Worm (Caenorhabditis elegans) whole organism, L1 larva: ENCODE measurements around the gene E01G4.3.
A peak's percentile ranks its signal among the peaks of the same experiment; 100 is the strongest.

ENCODE experiments used
- C34B4.2 ChIP-seq: sonication (generic microtip); optimal IDR thresholded peaks from 2 replicates; lab custom pipeline; 2017; ENCODE audit warnings: mild to moderate bottlenecking, missing genetic modification characterization, missing compliant biosample characterization
- aha-1 ChIP-seq: fragments of 150-350 bp; optimal IDR thresholded peaks from 2 replicates; lab custom pipeline; 2014; ENCODE audit warnings: missing biosample characterization, missing genetic modification characterization
- alr-1 ChIP-seq: fragments of 200-800 bp; sonication (Bioruptor generic); optimal IDR thresholded peaks from 2 replicates; lab custom pipeline; 2018; ENCODE audit warnings: borderline replicate concordance, mild to moderate bottlenecking, missing genetic modification characterization, missing compliant biosample characterization
- blmp-1 ChIP-seq: fragments of 150-350 bp; optimal IDR thresholded peaks from 2 replicates; lab custom pipeline; 2014; ENCODE audit warnings: missing biosample characterization, missing genetic modification characterization
- ceh-63 ChIP-seq: fragments of 200-800 bp; sonication (Bioruptor generic); optimal IDR thresholded peaks from 2 replicates; lab custom pipeline; 2018; ENCODE audit warnings: mild to moderate bottlenecking, missing genetic modification characterization, missing compliant biosample characterization
- ceh-8 ChIP-seq: fragments of 200-800 bp; sonication (Bioruptor generic); optimal IDR thresholded peaks from 2 replicates; lab custom pipeline; 2018; ENCODE audit warnings: mild to moderate bottlenecking, missing genetic modification characterization, moderate library complexity, missing compliant biosample characterization
- ceh-82 ChIP-seq, 3 experiments: fragments of 150-350 bp in 1 of 3; sonication (generic microtip) in 2 of 3; optimal IDR thresholded peaks; 2 replicates each; lab custom pipeline; 2014 to 2017; ENCODE audit warnings: missing biosample characterization in 3 of 3, missing genetic modification characterization in 3 of 3
- egl-13 ChIP-seq: sonication (generic microtip); optimal IDR thresholded peaks from 2 replicates; lab custom pipeline; 2016; ENCODE audit warnings: missing genotype, missing genetic modification reagents, missing genetic modification characterization, missing compliant biosample characterization
- elt-2 ChIP-seq: sonication (generic microtip); optimal IDR thresholded peaks from 2 replicates; lab custom pipeline; 2016; ENCODE audit warnings: missing genetic modification characterization, mild to moderate bottlenecking, inconsistent platforms, missing compliant biosample characterization, missing genetic modification reagents
- elt-3 ChIP-seq, 6 experiments: fragments of 150-350 bp in 1 of 6; sonication (generic microtip); optimal IDR thresholded peaks; 2 replicates each; lab custom pipeline; 2017 to 2018; ENCODE audit warnings: missing biosample characterization in 6 of 6, missing genetic modification characterization in 6 of 6, inconsistent platforms in 1 of 6
- fkh-10 ChIP-seq: sonication (generic microtip); optimal IDR thresholded peaks from 2 replicates; lab custom pipeline; 2017; ENCODE audit warnings: missing biosample characterization, missing genetic modification reagents, missing genetic modification characterization
- fkh-4 ChIP-seq: sonication (generic microtip); optimal IDR thresholded peaks from 2 replicates; lab custom pipeline; 2016; ENCODE audit warnings: missing compliant biosample characterization, missing genetic modification characterization, borderline replicate concordance
- fos-1 ChIP-seq: fragments of 150-350 bp; optimal IDR thresholded peaks from 2 replicates; lab custom pipeline; 2014; ENCODE audit warnings: missing biosample characterization, missing genetic modification characterization
- grh-1 ChIP-seq: fragments of 200-800 bp; sonication (Bioruptor generic); IDR thresholded peaks from 2 replicates; pipeline ENCODE4 v1.3.6; 2022; ENCODE audit warnings: missing genetic modification reagents, missing genetic modification characterization, missing compliant biosample characterization
- hlh-17 ChIP-seq: fragments of 200-800 bp; sonication (Bioruptor generic); optimal IDR thresholded peaks from 2 replicates; lab custom pipeline; 2018; ENCODE audit warnings: missing genetic modification characterization, mild to moderate bottlenecking, missing compliant biosample characterization, moderate library complexity, borderline replicate concordance
- hpl-2 ChIP-seq: fragments of 150-350 bp; optimal IDR thresholded peaks from 2 replicates; lab custom pipeline; 2014; ENCODE audit warnings: missing biosample characterization, missing genetic modification reagents, missing genetic modification characterization
- isw-1 ChIP-seq: fragments of 200-800 bp; sonication (Bioruptor generic); IDR thresholded peaks from 2 replicates; pipeline ENCODE4 v1.3.6; 2022; ENCODE audit warnings: missing genetic modification characterization, missing compliant biosample characterization
- jun-1 ChIP-seq: fragments of 150-350 bp; optimal IDR thresholded peaks from 2 replicates; lab custom pipeline; 2014; ENCODE audit warnings: missing biosample characterization, missing genetic modification reagents, missing genetic modification characterization
- lin-13 ChIP-seq: fragments of 150-350 bp; optimal IDR thresholded peaks from 2 replicates; lab custom pipeline; 2014; ENCODE audit warnings: missing biosample characterization, missing genetic modification reagents, missing genetic modification characterization
- lin-15B ChIP-seq: fragments of 150-350 bp; sonication (generic microtip); optimal IDR thresholded peaks from 3 replicates; lab custom pipeline; 2014; ENCODE audit warnings: missing biosample characterization, missing genetic modification characterization
- lsy-2 ChIP-seq, 2 experiments: fragments of 150-350 bp; optimal IDR thresholded peaks; 2 replicates each; lab custom pipeline; 2014; ENCODE audit warnings: missing biosample characterization in 2 of 2, missing genetic modification characterization in 2 of 2
- mef-2 ChIP-seq: fragments of 150-350 bp; optimal IDR thresholded peaks from 2 replicates; lab custom pipeline; 2014; ENCODE audit warnings: missing biosample characterization, missing genetic modification characterization
- mep-1 ChIP-seq: fragments of 150-350 bp; optimal IDR thresholded peaks from 2 replicates; lab custom pipeline; 2014; ENCODE audit warnings: missing biosample characterization, missing genetic modification characterization
- nhr-19 ChIP-seq: fragments of 200-800 bp; sonication (Bioruptor generic); conservative IDR thresholded peaks from 2 replicates; pipeline ENCODE4 v1.3.6; 2022; ENCODE audit warnings: missing genetic modification characterization, missing compliant biosample characterization
- nhr-20 ChIP-seq: sonication (generic microtip); optimal IDR thresholded peaks from 2 replicates; lab custom pipeline; 2016; ENCODE audit warnings: mild to moderate bottlenecking, missing genetic modification characterization, missing compliant biosample characterization
- nhr-71 ChIP-seq: sonication (generic microtip); optimal IDR thresholded peaks from 2 replicates; lab custom pipeline; 2016; ENCODE audit warnings: mild to moderate bottlenecking, missing genetic modification characterization, moderate library complexity, missing compliant biosample characterization
- nhr-76 ChIP-seq: sonication (generic microtip); optimal IDR thresholded peaks from 2 replicates; lab custom pipeline; 2017; ENCODE audit warnings: missing biosample characterization, missing genetic modification characterization
- nhr-77 ChIP-seq: fragments of 150-350 bp; optimal IDR thresholded peaks from 2 replicates; lab custom pipeline; 2014; ENCODE audit warnings: missing biosample characterization, missing genetic modification characterization
- nhr-84 ChIP-seq: sonication (generic microtip); optimal IDR thresholded peaks from 2 replicates; lab custom pipeline; 2017; ENCODE audit warnings: missing biosample characterization, missing genetic modification characterization
- nhr-90 ChIP-seq: sonication (generic microtip); optimal IDR thresholded peaks from 2 replicates; lab custom pipeline; 2016; ENCODE audit warnings: mild to moderate bottlenecking, missing genetic modification characterization, missing compliant biosample characterization; ENCODE audit not compliant: poor library complexity
- skn-1 ChIP-seq: fragments of 150-350 bp; optimal IDR thresholded peaks from 2 replicates; lab custom pipeline; 2014; ENCODE audit warnings: missing biosample characterization, missing genetic modification characterization
- sox-4 ChIP-seq: sonication (generic microtip); optimal IDR thresholded peaks from 2 replicates; lab custom pipeline; 2016; ENCODE audit warnings: missing genetic modification characterization, missing compliant biosample characterization
- tlp-1 ChIP-seq: fragments of 150-350 bp; optimal IDR thresholded peaks from 2 replicates; lab custom pipeline; 2014; ENCODE audit warnings: missing biosample characterization, missing genetic modification characterization
- unc-130 ChIP-seq: fragments of 150-350 bp; optimal IDR thresholded peaks from 2 replicates; lab custom pipeline; 2017; ENCODE audit warnings: missing biosample characterization, missing genetic modification characterization, inconsistent platforms
- unc-98 ChIP-seq: fragments of 200-800 bp; sonication (Bioruptor generic); IDR thresholded peaks from 2 replicates; pipeline ENCODE4 v1.3.6; 2022; ENCODE audit warnings: missing genetic modification characterization, missing compliant biosample characterization
- zag-1 ChIP-seq: fragments of 150-350 bp; optimal IDR thresholded peaks from 2 replicates; lab custom pipeline; 2014; ENCODE audit warnings: missing biosample characterization, missing genetic modification characterization
- zip-4 ChIP-seq: fragments of 200-800 bp; sonication (Bioruptor generic); optimal IDR thresholded peaks from 2 replicates; lab custom pipeline; 2018; ENCODE audit warnings: mild to moderate bottlenecking, missing genetic modification characterization, moderate library complexity, missing compliant biosample characterization
- ztf-11 ChIP-seq, 2 experiments: sonication (generic microtip); optimal IDR thresholded peaks; 2 replicates each; lab custom pipeline; 2016 to 2017; ENCODE audit warnings: missing genetic modification characterization in 2 of 2, missing biosample characterization in 1 of 2, missing compliant biosample characterization in 1 of 2

The E01G4.3 gene

DNA sequence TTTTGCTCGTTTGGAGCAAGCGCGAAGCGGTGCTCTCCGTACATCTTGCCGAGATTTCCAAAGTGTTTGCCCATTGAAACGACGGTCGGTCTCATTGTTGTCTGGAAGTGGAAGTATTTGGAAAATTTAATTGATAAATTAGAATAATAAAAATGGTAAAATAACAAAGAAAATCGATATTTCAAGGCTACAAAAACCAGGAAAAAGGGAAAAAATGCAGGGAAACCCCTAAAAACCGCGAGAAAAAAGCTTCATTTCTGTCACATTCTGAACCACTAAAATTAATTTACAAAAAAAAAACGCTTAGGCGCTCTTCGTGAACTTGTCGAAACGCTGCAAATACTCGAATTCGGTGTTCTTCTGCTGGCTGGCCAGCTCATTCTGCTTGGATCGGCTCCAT lies 23.5 kb upstream of the E01G4.3 start, which contains the start of gene F45H10.2:
Gene F45H10.2, minus strand, starts transcription at position 101 of the 400 bp plus-strand sequence.
- no peak for TF ChIP-seq elt-2 (tag; lab: Kevin White, UChicago)
- TF ChIP-seq nhr-20, result no peak
- no peak for TF ChIP-seq mep-1
- TF ChIP-seq ztf-11 (tag; optimal IDR thresholded peaks at IDR 0.05; lab: Kevin White, UChicago), result no peak
- TF ChIP-seq nhr-76, result no peak
- no peak for TF ChIP-seq lsy-2 (tag; optimal IDR thresholded peaks at IDR 0.05; lab: Kevin White, UChicago)
- TF ChIP-seq jun-1 (tag; lab: Kevin White, UChicago), result no peak
- no peak for TF ChIP-seq nhr-77 (tag; lab: Kevin White, UChicago)
- no peak for TF ChIP-seq C34B4.2
- no peak for TF ChIP-seq ceh-63 (GFP tag; lab: Kevin White, UChicago)
- TF ChIP-seq, all 84 proteins: peak for 0

- TF ChIP-seq nhr-84 (tag; lab: Kevin White, UChicago), result no peak
- TF ChIP-seq jun-1 (tag; lab: Kevin White, UChicago), result no peak
- no peak for TF ChIP-seq nhr-71 (tag; lab: Kevin White, UChicago)
- TF ChIP-seq tlp-1, result no peak
- no peak for TF ChIP-seq egl-13
- no peak for TF ChIP-seq sox-4
- TF ChIP-seq alr-1 (tag; lab: Kevin White, UChicago), result no peak
- TF ChIP-seq aha-1, result no peak
- no peak for TF ChIP-seq nhr-90 (tag; lab: Kevin White, UChicago)
- TF ChIP-seq skn-1 (tag; lab: Kevin White, UChicago), result no peak
- no peak for TF ChIP-seq hpl-2 (GFP tag; lab: Kevin White, UChicago)
- TF ChIP-seq ceh-82 (tag; optimal IDR thresholded peaks at IDR 0.05; lab: Kevin White, UChicago), result no peak
- no peak for TF ChIP-seq blmp-1 (tag; lab: Kevin White, UChicago)
- no peak for TF ChIP-seq zip-4 (GFP tag; lab: Kevin White, UChicago)
- no peak for TF ChIP-seq elt-3 (tag; optimal IDR thresholded peaks at IDR 0.05; lab: Kevin White, UChicago)
Observed at ce11 chrII:13491254-13491889, 22.0 kb upstream of the E01G4.3 start, which contains the start of gene alh-7. alh-7 (minus strand) TSS chrII:13491786.

DNA sequence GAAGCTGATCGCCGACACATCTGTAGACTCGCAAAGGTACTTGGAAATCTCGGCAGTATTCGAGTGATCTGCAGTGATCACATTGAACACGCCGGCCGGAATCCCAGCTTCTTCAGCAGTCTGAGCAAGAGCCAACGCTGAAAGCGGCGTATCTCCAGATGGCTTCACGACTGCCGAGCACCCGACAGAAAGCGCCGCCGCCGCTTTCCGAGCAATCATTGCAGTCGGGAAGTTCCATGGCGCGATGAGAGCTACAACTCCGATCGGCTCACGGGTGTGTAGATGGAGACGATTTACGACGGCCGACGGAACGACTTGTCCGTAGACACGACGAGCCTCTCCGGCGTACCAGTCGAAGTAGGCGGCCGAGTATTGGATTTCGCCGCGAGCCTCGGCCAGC lies 20.5 kb upstream of the E01G4.3 start:
- TF ChIP-seq blmp-1 (tag; lab: Kevin White, UChicago) (no peak), zag-1 (no peak), mef-2 (tag; lab: Kevin White, UChicago) (no peak), ceh-8 (GFP tag; lab: Kevin White, UChicago) (no peak), fkh-10 (GFP tag; lab: Kevin White, UChicago) (no peak), zip-4 (GFP tag; lab: Kevin White, UChicago) (no peak), egl-13 (no peak), lin-13 (no peak), lsy-2 (tag; optimal IDR thresholded peaks at IDR 0.05; lab: Kevin White, UChicago) (no peak)

DNA sequence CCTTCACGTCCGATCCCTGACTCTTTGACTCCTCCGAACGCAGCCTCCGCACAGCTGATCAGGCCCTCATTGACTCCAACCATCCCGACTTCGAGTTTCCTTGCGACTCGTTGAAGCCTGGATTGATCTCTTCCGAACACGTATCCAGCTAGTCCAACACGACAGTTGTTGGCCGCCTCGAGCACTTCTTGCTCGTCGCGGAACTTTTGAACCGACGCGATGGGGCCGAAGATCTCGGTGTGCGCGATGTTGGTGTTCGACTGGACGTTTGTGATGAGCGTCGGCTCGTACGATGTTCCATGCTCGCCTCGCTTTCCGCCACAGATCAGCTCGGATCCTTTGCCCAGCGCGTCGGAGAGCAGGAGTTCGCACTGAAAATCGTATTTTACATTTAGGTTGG lies 18.2 kb upstream of the E01G4.3 start:
- TF ChIP-seq grh-1 (GFP tag; lab: Robert Waterston, UW), result 0 out of 2 replicates have a peak, but pooled peaks have one; percentile 11
- no peak for TF ChIP-seq unc-130 (tag; lab: Kevin White, UChicago)

DNA sequence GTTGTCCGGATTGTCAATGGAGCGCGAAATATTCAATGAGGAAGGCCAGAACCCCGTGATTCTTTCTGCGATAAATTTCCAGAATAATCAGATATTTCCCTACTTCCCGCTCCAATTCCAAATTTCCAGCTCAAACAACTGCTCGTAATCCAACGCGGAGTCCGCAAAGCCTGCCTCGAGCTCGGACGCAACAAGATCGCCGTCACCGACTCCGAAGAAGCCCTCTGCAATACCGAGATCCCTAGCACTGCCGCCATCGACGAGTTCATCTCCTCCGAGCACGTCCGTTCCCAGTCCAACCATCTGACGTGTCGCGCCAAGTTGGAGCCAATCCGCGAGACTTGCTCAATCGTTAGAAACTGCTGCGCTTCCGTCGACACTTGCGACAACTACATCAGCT lies 15.7 kb upstream of the E01G4.3 start:
- no peak for TF ChIP-seq fkh-4 (tag; lab: Kevin White, UChicago)
- no peak for TF ChIP-seq isw-1 (GFP tag; lab: Robert Waterston, UW)
- no peak for TF ChIP-seq fkh-10 (GFP tag; lab: Kevin White, UChicago)
- TF ChIP-seq blmp-1 (tag; lab: Kevin White, UChicago), result no peak
- TF ChIP-seq nhr-90 (tag; lab: Kevin White, UChicago), result no peak
- no peak for TF ChIP-seq fos-1 (tag; lab: Kevin White, UChicago)
- no peak for TF ChIP-seq hpl-2 (GFP tag; lab: Kevin White, UChicago)
- TF ChIP-seq lin-15B (tag; lab: Kevin White, UChicago), result no peak
- no peak for TF ChIP-seq unc-98 (GFP tag; lab: Robert Waterston, UW)
- TF ChIP-seq mep-1, result no peak
- TF ChIP-seq alr-1 (tag; lab: Kevin White, UChicago), result no peak
- TF ChIP-seq hlh-17 (GFP tag; lab: Kevin White, UChicago), result no peak
- TF ChIP-seq nhr-19 (GFP tag; lab: Robert Waterston, UW), result no peak
- no peak for TF ChIP-seq lsy-2 (tag; optimal IDR thresholded peaks at IDR 0.05; lab: Kevin White, UChicago)
